Worm (Caenorhabditis elegans) whole organism, L2 larva: Measurements from ENCODE around the gene cyp-35B2.

Experiments
- R02D3.7 ChIP-seq: fragments of 150-350 bp; optimal IDR thresholded peaks from 2 replicates; lab custom pipeline; 2014; ENCODE audit warnings: missing biosample characterization, missing genetic modification characterization
- alr-1 ChIP-seq: fragments of 150-350 bp; optimal IDR thresholded peaks from 2 replicates; lab custom pipeline; 2014; ENCODE audit warnings: missing biosample characterization, missing genetic modification characterization
- ama-1 ChIP-seq: fragments of 150-350 bp; optimal IDR thresholded peaks from 2 replicates; lab custom pipeline; 2018; ENCODE audit warnings: inconsistent platforms
- ceh-82 ChIP-seq: fragments of 150-350 bp; optimal IDR thresholded peaks from 2 replicates; lab custom pipeline; 2014; ENCODE audit warnings: missing biosample characterization, missing genetic modification characterization
- egl-27 ChIP-seq: sonication (generic microtip); optimal IDR thresholded peaks from 3 replicates; lab custom pipeline; 2017; ENCODE audit warnings: missing biosample characterization, missing genetic modification reagents, missing genetic modification characterization
- elt-3 ChIP-seq: sonication (generic microtip); optimal IDR thresholded peaks from 2 replicates; lab custom pipeline; 2017; ENCODE audit warnings: missing biosample characterization, missing genetic modification characterization
- lin-11 ChIP-seq: fragments of 150-350 bp; sonication (generic microtip); optimal IDR thresholded peaks from 2 replicates; lab custom pipeline; 2014; ENCODE audit warnings: missing biosample characterization, missing genetic modification characterization, inconsistent platforms, mixed read lengths
- lin-13 ChIP-seq: fragments of 150-350 bp; optimal IDR thresholded peaks from 2 replicates; lab custom pipeline; 2014; ENCODE audit warnings: missing biosample characterization, missing genetic modification reagents, missing genetic modification characterization
- lin-39 ChIP-seq: fragments of 150-350 bp; optimal IDR thresholded peaks from 2 replicates; lab custom pipeline; 2014; ENCODE audit warnings: missing biosample characterization, missing genetic modification reagents, missing genetic modification characterization
- nhr-11 ChIP-seq: fragments of 150-350 bp; optimal IDR thresholded peaks from 2 replicates; lab custom pipeline; 2014; ENCODE audit warnings: missing biosample characterization, missing genetic modification characterization
- nhr-12 ChIP-seq: fragments of 150-350 bp; optimal IDR thresholded peaks from 2 replicates; lab custom pipeline; 2014; ENCODE audit warnings: missing biosample characterization, missing genetic modification characterization
- nhr-25 ChIP-seq: fragments of 150-350 bp; sonication (generic microtip); optimal IDR thresholded peaks from 3 replicates; lab custom pipeline; 2014; ENCODE audit warnings: missing biosample characterization, missing genetic modification characterization
- skn-1 ChIP-seq: sonication (generic microtip); optimal IDR thresholded peaks from 2 replicates; lab custom pipeline; 2017; ENCODE audit warnings: missing biosample characterization, missing genetic modification characterization
- unc-39 ChIP-seq: fragments of 150-350 bp; optimal IDR thresholded peaks from 2 replicates; lab custom pipeline; 2014; ENCODE audit warnings: missing biosample characterization, missing genetic modification characterization

DNA sequence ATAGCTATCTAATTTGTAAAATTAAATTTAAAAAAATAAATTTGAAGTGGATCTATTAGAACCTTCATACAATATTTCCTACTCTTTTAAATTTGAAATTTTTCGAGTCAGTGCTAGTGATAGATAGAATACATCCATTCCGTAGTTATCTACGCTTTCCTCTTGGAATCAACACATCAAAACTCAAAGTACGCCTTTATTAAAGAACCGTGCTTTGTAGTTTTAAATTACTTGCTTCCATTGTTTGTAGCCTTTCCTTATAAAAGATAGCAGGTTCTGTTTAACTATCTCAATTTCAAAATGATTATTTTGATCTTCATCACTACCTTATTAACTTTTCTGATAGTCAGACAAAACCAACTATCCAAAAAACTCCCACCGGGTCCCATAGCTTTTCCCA, 3.1 kb downstream of the cyp-35B2 start, which contains the start of gene cyp-35B3:
- TF ChIP-seq lin-11 (tag; lab: Kevin White, UChicago) (no peak), nhr-12 (tag; lab: Kevin White, UChicago) (no peak), nhr-11 (tag; lab: Kevin White, UChicago) (no peak), egl-27 (tag; lab: Kevin White, UChicago) (no peak), lin-13 (GFP tag; lab: Kevin White, UChicago) (no peak), lin-39 (tag; lab: Kevin White, UChicago) (no peak), ceh-82 (tag; lab: Kevin White, UChicago) (no peak), ama-1 (lab: Kevin White, UChicago) (no peak), unc-39 (no peak), nhr-25 (tag; lab: Kevin White, UChicago) (no peak), elt-3 (tag; lab: Kevin White, UChicago) (no peak), R02D3.7 (tag; lab: Kevin White, UChicago) (no peak), alr-1 (tag; lab: Kevin White, UChicago) (no peak), skn-1 (no peak)
